Worm (Caenorhabditis elegans) whole organism, L3 larva: Measurements from ENCODE around the gene cec-5.

Experiments used
- egl-27 ChIP-seq: sonication (generic microtip); optimal IDR thresholded peaks from 4 replicates; lab custom pipeline; 2017; ENCODE audit warnings: missing biosample characterization, missing genetic modification reagents, missing genetic modification characterization
- elt-3 ChIP-seq, 3 experiments: fragments of 150-350 bp in 1 of 3; sonication (generic microtip) in 2 of 3; optimal IDR thresholded peaks; 2 replicates in 2 of 3; 4 replicates in 1 of 3; lab custom pipeline; 2014 to 2017; ENCODE audit warnings: missing biosample characterization in 3 of 3, missing genetic modification characterization in 3 of 3
- nhr-28 ChIP-seq: fragments of 150-350 bp; optimal IDR thresholded peaks from 2 replicates; lab custom pipeline; 2014; ENCODE audit warnings: missing biosample characterization, missing genetic modification characterization
- sea-2 ChIP-seq: fragments of 150-350 bp; sonication (generic microtip); optimal IDR thresholded peaks from 4 replicates; lab custom pipeline; 2014; ENCODE audit warnings: missing biosample characterization, missing genetic modification reagents, missing genetic modification characterization
- unc-62 ChIP-seq: fragments of 150-350 bp; sonication (generic microtip); optimal IDR thresholded peaks from 4 replicates; lab custom pipeline; 2014; ENCODE audit warnings: missing biosample characterization, missing genetic modification reagents, missing genetic modification characterization

- TF ChIP-seq egl-27 (tag; lab: Kevin White, UChicago) (peak; percentile 19), nhr-28 (tag; lab: Kevin White, UChicago) (no peak), sea-2 (GFP tag; lab: Kevin White, UChicago) (no peak), unc-62 (GFP tag; lab: Kevin White, UChicago) (no peak), elt-3 (tag; optimal IDR thresholded peaks at IDR 0.05; lab: Kevin White, UChicago) (no peak)
Measured at ce11 chrIV:7580062-7580614, at the start of gene cec-5, which contains the start of gene nol-10.
